Fruit fly (Drosophila melanogaster) Kc167 (cell line): ENCODE results near the gene CG32812.

Experiments
- Myc ChIP-seq: fragments of >200 bp; optimal IDR thresholded peaks from 2 replicates; lab custom pipeline; 2017; ENCODE audit warnings: missing external identifiers
- h ChIP-seq: fragments of >200 bp; optimal IDR thresholded peaks from 3 replicates; lab custom pipeline; 2018; ENCODE audit warnings: missing external identifiers
- insv ChIP-seq: fragments of >200 bp; optimal IDR thresholded peaks from 3 replicates; lab custom pipeline; 2018; ENCODE audit warnings: missing external identifiers
- psq ChIP-seq: fragments of >200 bp; optimal IDR thresholded peaks from 2 replicates; lab custom pipeline; 2017; ENCODE audit warnings: missing external identifiers
- ttk ChIP-seq: sonication (Bioruptor generic); optimal IDR thresholded peaks from 2 replicates; lab custom pipeline; 2017; ENCODE audit warnings: missing external identifiers

dm6 chrX:1256131-1256530, 31.0 kb upstream of the CG32812 start:
- TF ChIP-seq h (lab: Kevin White, UChicago) = no peak
- no peak for TF ChIP-seq ttk (lab: Kevin White, UChicago)
- TF ChIP-seq insv (lab: Kevin White, UChicago) = no peak
- no peak for TF ChIP-seq Myc (lab: Kevin White, UChicago)
- TF ChIP-seq psq (lab: Kevin White, UChicago) = no peak
